Worm (Caenorhabditis elegans) whole organism, L1 larva: ENCODE results near the gene nhr-31.
A peak's percentile ranks its signal among the peaks of the same experiment; 100 is the strongest.

Experiments used
- C34B4.2 ChIP-seq: sonication (generic microtip); optimal IDR thresholded peaks from 2 replicates; lab custom pipeline; 2017; ENCODE audit warnings: mild to moderate bottlenecking, missing genetic modification characterization, missing compliant biosample characterization
- aly-2 ChIP-seq: fragments of 150-350 bp; optimal IDR thresholded peaks from 2 replicates; lab custom pipeline; 2014; ENCODE audit warnings: missing biosample characterization, missing genetic modification characterization
- elt-3 ChIP-seq, 6 experiments: fragments of 150-350 bp in 1 of 6; sonication (generic microtip); optimal IDR thresholded peaks; 2 replicates each; lab custom pipeline; 2017 to 2018; ENCODE audit warnings: missing biosample characterization in 6 of 6, missing genetic modification characterization in 6 of 6, inconsistent platforms in 1 of 6
- fkh-10 ChIP-seq: sonication (generic microtip); optimal IDR thresholded peaks from 2 replicates; lab custom pipeline; 2017; ENCODE audit warnings: missing biosample characterization, missing genetic modification reagents, missing genetic modification characterization
- fkh-8 ChIP-seq: sonication (generic microtip); optimal IDR thresholded peaks from 2 replicates; lab custom pipeline; 2016; ENCODE audit warnings: mild to moderate bottlenecking, missing genetic modification characterization, missing compliant biosample characterization
- nhr-11 ChIP-seq: fragments of 150-350 bp; optimal IDR thresholded peaks from 2 replicates; lab custom pipeline; 2014; ENCODE audit warnings: missing biosample characterization, missing genetic modification characterization
- unc-62 ChIP-seq: fragments of 150-350 bp; optimal IDR thresholded peaks from 2 replicates; lab custom pipeline; 2014; ENCODE audit warnings: missing biosample characterization, missing genetic modification reagents, missing genetic modification characterization
- ztf-4 ChIP-seq: fragments of 150-350 bp; optimal IDR thresholded peaks from 2 replicates; lab custom pipeline; 2014; ENCODE audit warnings: missing biosample characterization, missing genetic modification characterization

DNA sequence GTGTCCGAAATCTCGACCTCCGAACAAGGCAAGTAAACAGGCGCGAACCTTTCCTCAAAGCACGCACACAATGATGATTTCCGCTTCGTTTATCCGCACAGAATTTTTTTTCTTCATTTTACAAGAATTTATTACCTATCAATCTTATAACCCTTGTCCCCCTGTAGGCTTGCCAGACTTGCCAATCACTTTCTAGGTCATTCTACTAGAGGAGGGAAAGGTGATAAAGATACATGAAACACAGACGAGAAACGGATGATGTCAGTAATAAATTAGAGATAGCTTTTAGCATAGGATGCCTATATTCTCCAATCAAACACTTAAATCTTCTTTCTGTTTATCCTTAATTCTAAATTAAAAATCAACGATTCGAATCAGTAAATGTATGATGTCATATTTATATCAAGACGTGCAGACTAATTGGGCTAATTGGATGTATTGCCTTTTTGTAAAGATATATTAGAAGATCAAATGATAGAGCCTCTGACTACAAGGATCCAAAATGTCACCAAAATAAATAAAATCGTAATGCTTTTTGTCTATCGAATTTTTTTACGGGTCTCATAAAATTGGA, 1.9 kb downstream of the nhr-31 start:
- TF ChIP-seq nhr-11 (tag; lab: Kevin White, UChicago) (no peak), elt-3 (tag; optimal IDR thresholded peaks at IDR 0.05; lab: Kevin White, UChicago) (peak in 3 of 6 experiments; percentile 37 to 56 (median 44)), fkh-8 (tag; lab: Kevin White, UChicago) (no peak), fkh-10 (GFP tag; lab: Kevin White, UChicago) (no peak), ztf-4 (no peak), unc-62 (no peak), C34B4.2 (tag; lab: Kevin White, UChicago) (no peak), aly-2 (no peak)
